Worm (Caenorhabditis elegans) whole organism, late embryonic: ENCODE results near the gene lin-46.

Experiments used
- K09A11.1 ChIP-seq: sonication (generic microtip); optimal IDR thresholded peaks from 2 replicates; lab custom pipeline; 2017; ENCODE audit warnings: antibody characterized with exemption, mild to moderate bottlenecking, missing genetic modification characterization, missing compliant biosample characterization; ENCODE audit not compliant: insufficient read depth
- ama-1 ChIP-seq: fragments of 150-350 bp; optimal IDR thresholded peaks from 2 replicates; lab custom pipeline; 2014
- ceh-18 ChIP-seq: sonication (generic microtip); optimal IDR thresholded peaks from 2 replicates; lab custom pipeline; 2016; ENCODE audit warnings: missing genetic modification characterization, missing compliant biosample characterization
- ceh-34 ChIP-seq: sonication (generic microtip); optimal IDR thresholded peaks from 2 replicates; lab custom pipeline; 2016; ENCODE audit warnings: mild to moderate bottlenecking, missing genetic modification characterization, missing compliant biosample characterization
- hlh-15 ChIP-seq: sonication (generic microtip); optimal IDR thresholded peaks from 2 replicates; lab custom pipeline; 2016; ENCODE audit warnings: missing genetic modification characterization, missing compliant biosample characterization
- mec-3 ChIP-seq: sonication (generic microtip); optimal IDR thresholded peaks from 2 replicates; lab custom pipeline; 2016; ENCODE audit warnings: borderline replicate concordance, missing genetic modification characterization, missing compliant biosample characterization
- pha-4 ChIP-seq: fragments of 150-350 bp; optimal IDR thresholded peaks from 2 replicates; lab custom pipeline; 2018; ENCODE audit warnings: missing biosample characterization, missing genetic modification reagents, missing genetic modification characterization
- pqm-1 ChIP-seq: sonication (generic microtip); optimal IDR thresholded peaks from 2 replicates; lab custom pipeline; 2016; ENCODE audit warnings: missing genetic modification characterization, missing compliant biosample characterization
- unc-3 ChIP-seq, 2 experiments: fragments of 200-800 bp in 1 of 2; sonication (Bioruptor generic) in 1 of 2; sonication (generic microtip) in 1 of 2; conservative IDR thresholded peaks in 1 of 2; optimal IDR thresholded peaks in 1 of 2; 2 replicates each; pipeline versions ENCODE4 v1.3.6 to Lab custom; 2016 to 2022; ENCODE audit warnings: missing compliant biosample characterization in 2 of 2, missing genetic modification characterization in 2 of 2, missing genetic modification reagents in 1 of 2
- unc-55 ChIP-seq: sonication (generic microtip); optimal IDR thresholded peaks from 2 replicates; lab custom pipeline; 2017; ENCODE audit warnings: missing biosample characterization, missing genetic modification reagents, missing genetic modification characterization
- unc-86 ChIP-seq: sonication (generic microtip); optimal IDR thresholded peaks from 2 replicates; lab custom pipeline; 2016; ENCODE audit warnings: missing genetic modification characterization, missing compliant biosample characterization
- zip-5 ChIP-seq: sonication (generic microtip); optimal IDR thresholded peaks from 2 replicates; lab custom pipeline; 2016; ENCODE audit warnings: missing genetic modification characterization, missing compliant biosample characterization

DNA sequence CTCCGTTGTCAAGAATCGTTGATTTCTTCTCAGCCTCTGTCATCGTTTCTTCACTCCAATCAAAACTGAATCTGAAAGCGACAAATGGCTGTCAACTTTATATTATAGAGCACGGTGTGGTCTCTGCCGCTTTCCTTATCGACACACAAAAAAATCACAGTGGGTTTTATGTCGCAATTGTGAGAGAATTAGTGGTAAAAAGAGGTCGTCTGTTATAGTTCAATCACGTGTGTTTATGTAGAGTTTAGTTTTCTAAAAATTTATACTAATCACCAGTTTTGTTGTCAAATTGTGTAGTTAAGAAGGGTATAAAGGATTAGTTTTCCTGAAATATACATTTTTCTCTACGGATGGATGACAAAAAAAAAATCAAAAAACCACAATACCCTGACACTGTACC, 33.7 kb upstream of the lin-46 start, which contains the start of gene T16G1.7:
- TF ChIP-seq unc-3 (GFP tag; conservative IDR thresholded peaks at IDR 0.05; lab: Robert Waterston, UW) (no peak), unc-3 (tag; optimal IDR thresholded peaks at IDR 0.05; lab: Kevin White, UChicago) (no peak), pha-4 (tag; lab: Kevin White, UChicago) (no peak), mec-3 (no peak), ceh-18 (no peak), ama-1 (lab: Kevin White, UChicago) (no peak), K09A11.1 (tag; lab: Kevin White, UChicago) (no peak), unc-86 (tag; lab: Kevin White, UChicago) (no peak), zip-5 (tag; lab: Kevin White, UChicago) (no peak), unc-55 (GFP tag; lab: Kevin White, UChicago) (no peak), ceh-34 (tag; lab: Kevin White, UChicago) (no peak), pqm-1 (no peak), hlh-15 (tag; lab: Kevin White, UChicago) (no peak)
